Worm (Caenorhabditis elegans): ENCODE data around the gene ugt-37.

ugt-37 gene

ce11 chrV:7136859-7137258 is 8.3 kb downstream of the ugt-37 start:
- TF ChIP-seq nhr-67 (tag; optimal IDR thresholded peaks at IDR 0.05) (no peak), nhr-43 (tag; optimal IDR thresholded peaks at IDR 0.05; ENCODE audit: poor library complexity, severe bottlenecking) (no peak), nfya-1 (tag; optimal IDR thresholded peaks at IDR 0.05; ENCODE audit: insufficient read depth) (no peak), nhr-28 (tag; optimal IDR thresholded peaks at IDR 0.05) (no peak), nhr-25 (tag; optimal IDR thresholded peaks at IDR 0.05) (no peak), ztf-4 (tag; optimal IDR thresholded peaks at IDR 0.05) (no peak), nhr-23 (tag; optimal IDR thresholded peaks at IDR 0.05) (no peak), R02D3.7 (tag; optimal IDR thresholded peaks at IDR 0.05) (no peak), fos-1 (tag; optimal IDR thresholded peaks at IDR 0.05) (no peak), mml-1 (tag; optimal IDR thresholded peaks at IDR 0.05) (no peak), elt-2 (tag; optimal IDR thresholded peaks at IDR 0.05) (no peak), ceh-28 (tag; optimal IDR thresholded peaks at IDR 0.05) (no peak), ama-1 (optimal IDR thresholded peaks at IDR 0.05) (no peak)

- TF ChIP-seq fos-1 (tag; optimal IDR thresholded peaks at IDR 0.05) (no peak), nhr-237 (tag; optimal IDR thresholded peaks at IDR 0.05) (no peak), nhr-77 (tag; optimal IDR thresholded peaks at IDR 0.05) (no peak), nhr-25 (tag; optimal IDR thresholded peaks at IDR 0.05) (no peak), mdl-1 (tag; optimal IDR thresholded peaks at IDR 0.05) (no peak), nhr-11 (tag; optimal IDR thresholded peaks at IDR 0.05) (no peak), pha-4 (tag; optimal IDR thresholded peaks at IDR 0.05) (no peak), ceh-82 (tag; optimal IDR thresholded peaks at IDR 0.05) (no peak), ceh-9 (tag; optimal IDR thresholded peaks at IDR 0.05) (no peak), ztf-4 (tag; optimal IDR thresholded peaks at IDR 0.05) (no peak), fkh-2 (tag; optimal IDR thresholded peaks at IDR 0.05) (no peak), R02D3.7 (tag; optimal IDR thresholded peaks at IDR 0.05) (no peak), elt-3 (tag; optimal IDR thresholded peaks at IDR 0.05) (no peak), elt-2 (tag; optimal IDR thresholded peaks at IDR 0.05) (no peak), pqm-1 (tag; optimal IDR thresholded peaks at IDR 0.05) (no peak), lin-15B (tag; optimal IDR thresholded peaks at IDR 0.05) (no peak), fkh-10 (GFP tag; optimal IDR thresholded peaks at IDR 0.05) (no peak), ama-1 (optimal IDR thresholded peaks at IDR 0.05) (no peak), egl-5 (tag; optimal IDR thresholded peaks at IDR 0.05) (no peak), hmg-11 (tag; optimal IDR thresholded peaks at IDR 0.05) (no peak)
These were observed 11.2 kb downstream of the ugt-37 start, which contains the start of gene F10D2.16 for ce11 chrV:7133963-7134362. Gene F10D2.16 (plus strand): TSS chrV:7134263.

- TF ChIP-seq ceh-16 (tag; optimal IDR thresholded peaks at IDR 0.05) = no peak
- no peak for TF ChIP-seq eor-1 (tag; optimal IDR thresholded peaks at IDR 0.05)
- no peak for TF ChIP-seq jun-1 (tag; optimal IDR thresholded peaks at IDR 0.05)
- TF ChIP-seq nhr-76 (tag; optimal IDR thresholded peaks at IDR 0.05) = no peak
- no peak for TF ChIP-seq nhr-237 (tag; optimal IDR thresholded peaks at IDR 0.05)
- TF ChIP-seq lsy-12 (tag; optimal IDR thresholded peaks at IDR 0.05) = no peak
- TF ChIP-seq elt-1 (tag; optimal IDR thresholded peaks at IDR 0.05) = no peak
- TF ChIP-seq nhr-77 (tag; optimal IDR thresholded peaks at IDR 0.05) = no peak
- no peak for TF ChIP-seq egl-5 (tag; optimal IDR thresholded peaks at IDR 0.05)
- no peak for TF ChIP-seq pha-4 (tag; optimal IDR thresholded peaks at IDR 0.05)
- TF ChIP-seq fkh-10 (GFP tag; optimal IDR thresholded peaks at IDR 0.05) = no peak
- TF ChIP-seq ztf-11 (tag; optimal IDR thresholded peaks at IDR 0.05) = no peak
- no peak for TF ChIP-seq nhr-43 (tag; optimal IDR thresholded peaks at IDR 0.05; ENCODE audit: poor library complexity, severe bottlenecking)
- TF ChIP-seq aly-2 (tag; optimal IDR thresholded peaks at IDR 0.05) = no peak
- TF ChIP-seq daf-12 (tag; optimal IDR thresholded peaks at IDR 0.05) = no peak
- no peak for TF ChIP-seq snpc-4 (tag; optimal IDR thresholded peaks at IDR 0.05)
- no peak for TF ChIP-seq ceh-9 (tag; optimal IDR thresholded peaks at IDR 0.05)
These were observed 12.9 kb downstream of the ugt-37 start, which contains the start of gene sre-10 for ce11 chrV:7132248-7132647. Gene sre-10 (plus strand): TSS chrV:7132548.

- TF ChIP-seq pqm-1 (tag; optimal IDR thresholded peaks at IDR 0.05) = no peak
- TF ChIP-seq egl-27 (tag; optimal IDR thresholded peaks at IDR 0.05) = no peak
- TF ChIP-seq ceh-9 (tag; optimal IDR thresholded peaks at IDR 0.05) = no peak
- TF ChIP-seq R02D3.7 (tag; optimal IDR thresholded peaks at IDR 0.05) = no peak
- TF ChIP-seq fkh-2 (tag; optimal IDR thresholded peaks at IDR 0.05) = no peak
- TF ChIP-seq nhr-11 (tag; optimal IDR thresholded peaks at IDR 0.05) = no peak
- TF ChIP-seq fos-1 (tag; optimal IDR thresholded peaks at IDR 0.05) = no peak
- no peak for TF ChIP-seq pha-4 (tag; optimal IDR thresholded peaks at IDR 0.05)
- TF ChIP-seq elt-1 (tag; optimal IDR thresholded peaks at IDR 0.05) = no peak
- TF ChIP-seq unc-62 (GFP tag; optimal IDR thresholded peaks at IDR 0.05) = no peak
- no peak for TF ChIP-seq sea-2 (GFP tag; optimal IDR thresholded peaks at IDR 0.05)
- no peak for TF ChIP-seq skn-1 (tag; optimal IDR thresholded peaks at IDR 0.05)
- TF ChIP-seq ZK546.5 (tag; optimal IDR thresholded peaks at IDR 0.05) = no peak
- no peak for TF ChIP-seq nhr-76 (tag; optimal IDR thresholded peaks at IDR 0.05)
- no peak for TF ChIP-seq zag-1 (tag; optimal IDR thresholded peaks at IDR 0.05)
- no peak for TF ChIP-seq elt-2 (tag; optimal IDR thresholded peaks at IDR 0.05)
These were observed 14.1 kb downstream of the ugt-37 start, which contains the start of gene srx-36 for ce11 chrV:7130974-7131373. Gene srx-36 (minus strand): TSS chrV:7131074.

Data from whole organism, L3 larva.